Worm (Caenorhabditis elegans) whole organism, mixed stage, embryonic: ENCODE measurements around the gene ZK550.6.
A peak's percentile ranks its signal among the peaks of the same experiment; 100 is the strongest.

Source experiments
- M03D4.4 ChIP-seq: sonication (generic microtip); optimal IDR thresholded peaks from 2 replicates; lab custom pipeline; 2017; ENCODE audit warnings: mild to moderate bottlenecking, missing genetic modification characterization, missing compliant biosample characterization
- bed-3 ChIP-seq: fragments of 200-800 bp; sonication (Bioruptor generic); optimal IDR thresholded peaks from 3 replicates; lab custom pipeline; 2018; ENCODE audit warnings: mild to moderate bottlenecking, missing genetic modification characterization, moderate library complexity, missing compliant biosample characterization
- blmp-1 ChIP-seq: fragments of 150-350 bp; optimal IDR thresholded peaks from 2 replicates; lab custom pipeline; 2014; ENCODE audit warnings: missing biosample characterization, missing genetic modification characterization
- ceh-39 ChIP-seq: fragments of 150-350 bp; optimal IDR thresholded peaks from 2 replicates; lab custom pipeline; 2014; ENCODE audit warnings: missing biosample characterization, missing genetic modification characterization
- ceh-43 ChIP-seq: fragments of 200-800 bp; sonication (Bioruptor generic); optimal IDR thresholded peaks from 2 replicates; lab custom pipeline; 2018; ENCODE audit warnings: mild to moderate bottlenecking, missing genetic modification characterization, moderate library complexity, missing compliant biosample characterization
- ceh-83 ChIP-seq: fragments of 200-800 bp; sonication (Bioruptor generic); optimal IDR thresholded peaks from 2 replicates; lab custom pipeline; 2018; ENCODE audit warnings: mild to moderate bottlenecking, missing genetic modification characterization, missing compliant biosample characterization
- ces-1 ChIP-seq: fragments of 150-350 bp; optimal IDR thresholded peaks from 2 replicates; lab custom pipeline; 2014; ENCODE audit warnings: missing biosample characterization, missing genetic modification reagents, missing genetic modification characterization
- cnd-1 ChIP-seq: fragments of 200-800 bp; sonication (Bioruptor generic); optimal IDR thresholded peaks from 2 replicates; lab custom pipeline; 2018; ENCODE audit warnings: mild to moderate bottlenecking, missing genetic modification characterization, missing compliant biosample characterization
- drap-1 ChIP-seq: fragments of 200-800 bp; sonication (Bioruptor generic); optimal IDR thresholded peaks from 3 replicates; lab custom pipeline; 2018; ENCODE audit warnings: mild to moderate bottlenecking, missing genetic modification characterization, missing compliant biosample characterization
- elt-1 ChIP-seq: sonication (generic microtip); optimal IDR thresholded peaks from 2 replicates; lab custom pipeline; 2017; ENCODE audit warnings: missing genetic modification characterization, mild to moderate bottlenecking, missing compliant biosample characterization, antibody characterized with exemption, moderate library complexity, borderline replicate concordance; ENCODE audit not compliant: insufficient read depth
- elt-3 ChIP-seq: fragments of 150-350 bp; optimal IDR thresholded peaks from 2 replicates; lab custom pipeline; 2014; ENCODE audit warnings: missing biosample characterization, missing genetic modification characterization
- flh-1 ChIP-seq: fragments of 200-800 bp; sonication (Bioruptor generic); optimal IDR thresholded peaks from 2 replicates; lab custom pipeline; 2018; ENCODE audit warnings: mild to moderate bottlenecking, missing genetic modification characterization, moderate library complexity, missing compliant biosample characterization
- ham-2 ChIP-seq: fragments of 200-800 bp; sonication (Bioruptor generic); optimal IDR thresholded peaks from 2 replicates; lab custom pipeline; 2018; ENCODE audit warnings: mild to moderate bottlenecking, missing genetic modification characterization, missing compliant biosample characterization
- hlh-1 ChIP-seq: fragments of 150-350 bp; optimal IDR thresholded peaks from 2 replicates; lab custom pipeline; 2014; ENCODE audit warnings: missing biosample characterization, missing genetic modification reagents, missing genetic modification characterization
- lin-13 ChIP-seq: fragments of 150-350 bp; optimal IDR thresholded peaks from 2 replicates; lab custom pipeline; 2014; ENCODE audit warnings: missing biosample characterization, missing genetic modification characterization
- lin-32 ChIP-seq: fragments of 200-800 bp; sonication (Bioruptor generic); optimal IDR thresholded peaks from 2 replicates; lab custom pipeline; 2018; ENCODE audit warnings: mild to moderate bottlenecking, missing genetic modification characterization, missing compliant biosample characterization
- lsy-2 ChIP-seq: fragments of 150-350 bp; optimal IDR thresholded peaks from 2 replicates; lab custom pipeline; 2014; ENCODE audit warnings: missing biosample characterization, missing genetic modification characterization
- mab-5 ChIP-seq: fragments of 150-350 bp; optimal IDR thresholded peaks from 2 replicates; lab custom pipeline; 2014; ENCODE audit warnings: missing biosample characterization, missing genetic modification characterization
- mep-1 ChIP-seq: fragments of 150-350 bp; optimal IDR thresholded peaks from 2 replicates; lab custom pipeline; 2017; ENCODE audit warnings: missing biosample characterization, missing genetic modification reagents, missing genetic modification characterization, inconsistent platforms
- mls-2 ChIP-seq: sonication (generic microtip); optimal IDR thresholded peaks from 2 replicates; lab custom pipeline; 2016; ENCODE audit warnings: mild to moderate bottlenecking, missing genetic modification characterization, moderate library complexity, missing compliant biosample characterization
- nhr-12 ChIP-seq: fragments of 150-350 bp; optimal IDR thresholded peaks from 2 replicates; lab custom pipeline; 2014; ENCODE audit warnings: missing biosample characterization, missing genetic modification characterization
- nhr-2 ChIP-seq: fragments of 150-350 bp; optimal IDR thresholded peaks from 2 replicates; lab custom pipeline; 2014; ENCODE audit warnings: missing biosample characterization, missing genetic modification characterization
- nhr-237 ChIP-seq: fragments of 150-350 bp; optimal IDR thresholded peaks from 2 replicates; lab custom pipeline; 2014; ENCODE audit warnings: missing biosample characterization, missing genetic modification characterization
- nhr-28 ChIP-seq: fragments of 150-350 bp; optimal IDR thresholded peaks from 2 replicates; lab custom pipeline; 2014; ENCODE audit warnings: missing biosample characterization, missing genetic modification characterization
- nhr-76 ChIP-seq: sonication (generic microtip); optimal IDR thresholded peaks from 2 replicates; lab custom pipeline; 2017; ENCODE audit warnings: missing biosample characterization, missing genetic modification characterization
- pha-4 ChIP-seq: fragments of 150-350 bp; optimal IDR thresholded peaks from 2 replicates; lab custom pipeline; 2018; ENCODE audit warnings: missing biosample characterization, missing genetic modification reagents, missing genetic modification characterization
- sem-2 ChIP-seq: fragments of 200-800 bp; sonication (Bioruptor generic); optimal IDR thresholded peaks from 2 replicates; lab custom pipeline; 2018; ENCODE audit warnings: mild to moderate bottlenecking, missing genetic modification characterization, missing compliant biosample characterization
- snpc-4 ChIP-seq: fragments of 150-350 bp; optimal IDR thresholded peaks from 2 replicates; lab custom pipeline; 2014; ENCODE audit warnings: missing biosample characterization, missing genetic modification characterization
- sptf-1 ChIP-seq: sonication (generic microtip); optimal IDR thresholded peaks from 2 replicates; lab custom pipeline; 2017; ENCODE audit warnings: mild to moderate bottlenecking, missing genetic modification characterization, moderate library complexity, missing compliant biosample characterization
- tbx-8 ChIP-seq: fragments of 200-800 bp; sonication (Bioruptor generic); optimal IDR thresholded peaks from 2 replicates; lab custom pipeline; 2018; ENCODE audit warnings: mild to moderate bottlenecking, missing genetic modification characterization, moderate library complexity, missing compliant biosample characterization
- unc-120 ChIP-seq: sonication (generic microtip); optimal IDR thresholded peaks from 2 replicates; lab custom pipeline; 2017; ENCODE audit warnings: missing genetic modification characterization, missing compliant biosample characterization; ENCODE audit not compliant: poor library complexity, severe bottlenecking
- unc-39 ChIP-seq: fragments of 150-350 bp; optimal IDR thresholded peaks from 2 replicates; lab custom pipeline; 2014; ENCODE audit warnings: missing biosample characterization, missing genetic modification characterization
- unc-62 ChIP-seq: fragments of 150-350 bp; optimal IDR thresholded peaks from 2 replicates; lab custom pipeline; 2014; ENCODE audit warnings: missing biosample characterization, missing genetic modification reagents, missing genetic modification characterization
- zip-8 ChIP-seq: fragments of 150-350 bp; optimal IDR thresholded peaks from 2 replicates; lab custom pipeline; 2014; ENCODE audit warnings: missing biosample characterization, missing genetic modification characterization
- ztf-11 ChIP-seq: fragments of 150-350 bp; optimal IDR thresholded peaks from 2 replicates; lab custom pipeline; 2014; ENCODE audit warnings: missing biosample characterization, missing genetic modification characterization

Gene ZK550.6

ce11 chrIV:17269042-17269441, 6.8 kb upstream of the ZK550.6 start, which contains the start of gene atgp-1:
TSS of gene atgp-1 (plus strand) at chrIV:17269342.
- TF ChIP-seq flh-1 (no peak), lsy-2 (tag; lab: Kevin White, UChicago) (no peak), bed-3 (GFP tag; lab: Kevin White, UChicago) (no peak), tbx-8 (no peak), ceh-39 (tag; lab: Kevin White, UChicago) (no peak), snpc-4 (tag; lab: Kevin White, UChicago) (no peak), unc-39 (no peak), nhr-28 (tag; lab: Kevin White, UChicago) (no peak), hlh-1 (tag; lab: Kevin White, UChicago) (no peak), unc-120 (tag; lab: Kevin White, UChicago) (no peak), nhr-2 (tag; lab: Kevin White, UChicago) (no peak), ztf-11 (tag; lab: Kevin White, UChicago) (no peak), mep-1 (no peak), nhr-12 (tag; lab: Kevin White, UChicago) (no peak), ham-2 (no peak), ces-1 (GFP tag; lab: Kevin White, UChicago) (no peak), elt-3 (tag; lab: Kevin White, UChicago) (no peak), zip-8 (no peak)

DNA sequence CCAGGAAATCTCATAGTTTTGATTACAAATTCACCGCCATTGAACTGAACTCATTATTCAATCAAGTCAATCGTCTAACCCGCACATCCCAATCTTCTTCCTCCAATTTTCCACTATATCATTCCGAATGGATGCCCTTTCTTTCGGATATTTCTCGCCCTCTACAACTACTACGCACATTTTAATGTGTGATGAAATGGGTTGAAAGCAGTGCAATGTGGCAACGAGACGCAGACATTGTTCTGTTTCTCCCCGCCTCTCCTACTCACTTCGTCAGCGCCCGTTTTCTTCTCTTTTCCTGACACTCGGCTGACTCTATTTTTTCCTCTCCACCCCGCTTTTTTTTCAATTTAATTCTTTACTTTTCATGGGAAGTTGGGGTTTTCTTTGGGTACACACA, 6.3 kb upstream of the ZK550.6 start:
- TF ChIP-seq unc-120 (tag; lab: Kevin White, UChicago) (peak; percentile 57), elt-3 (tag; lab: Kevin White, UChicago) (no peak), flh-1 (no peak), nhr-76 (tag; lab: Kevin White, UChicago) (no peak), nhr-2 (tag; lab: Kevin White, UChicago) (no peak), ceh-39 (tag; lab: Kevin White, UChicago) (no peak), ces-1 (GFP tag; lab: Kevin White, UChicago) (peak; percentile 93), nhr-237 (peak; percentile 3), sem-2 (GFP tag; lab: Kevin White, UChicago) (no peak), elt-1 (tag; lab: Kevin White, UChicago) (no peak), ceh-83 (GFP tag; lab: Kevin White, UChicago) (no peak), cnd-1 (tag; lab: Kevin White, UChicago) (peak; percentile 5), mls-2 (tag; lab: Kevin White, UChicago) (peak; percentile 13), snpc-4 (tag; lab: Kevin White, UChicago) (no peak), lin-13 (tag; lab: Kevin White, UChicago) (no peak), nhr-28 (tag; lab: Kevin White, UChicago) (no peak), nhr-12 (tag; lab: Kevin White, UChicago) (no peak), mab-5 (tag; lab: Kevin White, UChicago) (peak; percentile 48), bed-3 (GFP tag; lab: Kevin White, UChicago) (no peak), zip-8 (no peak), unc-39 (no peak), unc-62 (peak; percentile 78), ztf-11 (tag; lab: Kevin White, UChicago) (no peak), M03D4.4 (tag; lab: Kevin White, UChicago) (no peak), drap-1 (GFP tag; lab: Kevin White, UChicago) (no peak), tbx-8 (no peak), lsy-2 (tag; lab: Kevin White, UChicago) (peak; percentile 14), ceh-43 (GFP tag; lab: Kevin White, UChicago) (no peak), mep-1 (no peak), blmp-1 (tag; lab: Kevin White, UChicago) (peak; percentile 8), sptf-1 (tag; lab: Kevin White, UChicago) (no peak), hlh-1 (tag; lab: Kevin White, UChicago) (peak; percentile 51), pha-4 (no peak), lin-32 (GFP tag; lab: Kevin White, UChicago) (no peak), ham-2 (no peak)

ce11 chrIV:17268069-17268468, 5.8 kb upstream of the ZK550.6 start:
- TF ChIP-seq mls-2 (tag; lab: Kevin White, UChicago), result no peak
- TF ChIP-seq ham-2, result no peak
- TF ChIP-seq hlh-1 (tag; lab: Kevin White, UChicago), result no peak
- no peak for TF ChIP-seq nhr-2 (tag; lab: Kevin White, UChicago)
- TF ChIP-seq elt-1 (tag; lab: Kevin White, UChicago), result no peak
- TF ChIP-seq sem-2 (GFP tag; lab: Kevin White, UChicago), result no peak
- no peak for TF ChIP-seq sptf-1 (tag; lab: Kevin White, UChicago)
- no peak for TF ChIP-seq pha-4
